Worm (Caenorhabditis elegans) whole organism, mixed stage, embryonic: ENCODE results near the gene C10C5.5.

ENCODE experiments used
- M03D4.4 ChIP-seq: sonication (generic microtip); optimal IDR thresholded peaks from 2 replicates; lab custom pipeline; 2017; ENCODE audit warnings: mild to moderate bottlenecking, missing genetic modification characterization, missing compliant biosample characterization
- bed-3 ChIP-seq: fragments of 200-800 bp; sonication (Bioruptor generic); optimal IDR thresholded peaks from 3 replicates; lab custom pipeline; 2018; ENCODE audit warnings: mild to moderate bottlenecking, missing genetic modification characterization, moderate library complexity, missing compliant biosample characterization
- blmp-1 ChIP-seq: fragments of 150-350 bp; optimal IDR thresholded peaks from 2 replicates; lab custom pipeline; 2014; ENCODE audit warnings: missing biosample characterization, missing genetic modification characterization
- ceh-39 ChIP-seq: fragments of 150-350 bp; optimal IDR thresholded peaks from 2 replicates; lab custom pipeline; 2014; ENCODE audit warnings: missing biosample characterization, missing genetic modification characterization
- ceh-83 ChIP-seq: fragments of 200-800 bp; sonication (Bioruptor generic); optimal IDR thresholded peaks from 2 replicates; lab custom pipeline; 2018; ENCODE audit warnings: mild to moderate bottlenecking, missing genetic modification characterization, missing compliant biosample characterization
- ces-1 ChIP-seq: fragments of 150-350 bp; optimal IDR thresholded peaks from 2 replicates; lab custom pipeline; 2014; ENCODE audit warnings: missing biosample characterization, missing genetic modification reagents, missing genetic modification characterization
- cnd-1 ChIP-seq: fragments of 200-800 bp; sonication (Bioruptor generic); optimal IDR thresholded peaks from 2 replicates; lab custom pipeline; 2018; ENCODE audit warnings: mild to moderate bottlenecking, missing genetic modification characterization, missing compliant biosample characterization
- elt-1 ChIP-seq: sonication (generic microtip); optimal IDR thresholded peaks from 2 replicates; lab custom pipeline; 2017; ENCODE audit warnings: missing genetic modification characterization, mild to moderate bottlenecking, missing compliant biosample characterization, antibody characterized with exemption, moderate library complexity, borderline replicate concordance; ENCODE audit not compliant: insufficient read depth
- elt-3 ChIP-seq: fragments of 150-350 bp; optimal IDR thresholded peaks from 2 replicates; lab custom pipeline; 2014; ENCODE audit warnings: missing biosample characterization, missing genetic modification characterization
- flh-1 ChIP-seq: fragments of 200-800 bp; sonication (Bioruptor generic); optimal IDR thresholded peaks from 2 replicates; lab custom pipeline; 2018; ENCODE audit warnings: mild to moderate bottlenecking, missing genetic modification characterization, moderate library complexity, missing compliant biosample characterization
- ham-2 ChIP-seq: fragments of 200-800 bp; sonication (Bioruptor generic); optimal IDR thresholded peaks from 2 replicates; lab custom pipeline; 2018; ENCODE audit warnings: mild to moderate bottlenecking, missing genetic modification characterization, missing compliant biosample characterization
- hlh-1 ChIP-seq: fragments of 150-350 bp; optimal IDR thresholded peaks from 2 replicates; lab custom pipeline; 2014; ENCODE audit warnings: missing biosample characterization, missing genetic modification reagents, missing genetic modification characterization
- lin-13 ChIP-seq: fragments of 150-350 bp; optimal IDR thresholded peaks from 2 replicates; lab custom pipeline; 2014; ENCODE audit warnings: missing biosample characterization, missing genetic modification characterization
- lin-32 ChIP-seq: fragments of 200-800 bp; sonication (Bioruptor generic); optimal IDR thresholded peaks from 2 replicates; lab custom pipeline; 2018; ENCODE audit warnings: mild to moderate bottlenecking, missing genetic modification characterization, missing compliant biosample characterization
- lsy-2 ChIP-seq: fragments of 150-350 bp; optimal IDR thresholded peaks from 2 replicates; lab custom pipeline; 2014; ENCODE audit warnings: missing biosample characterization, missing genetic modification characterization
- mab-5 ChIP-seq: fragments of 150-350 bp; optimal IDR thresholded peaks from 2 replicates; lab custom pipeline; 2014; ENCODE audit warnings: missing biosample characterization, missing genetic modification characterization
- mep-1 ChIP-seq: fragments of 150-350 bp; optimal IDR thresholded peaks from 2 replicates; lab custom pipeline; 2017; ENCODE audit warnings: missing biosample characterization, missing genetic modification reagents, missing genetic modification characterization, inconsistent platforms
- mls-2 ChIP-seq: sonication (generic microtip); optimal IDR thresholded peaks from 2 replicates; lab custom pipeline; 2016; ENCODE audit warnings: mild to moderate bottlenecking, missing genetic modification characterization, moderate library complexity, missing compliant biosample characterization
- nhr-12 ChIP-seq: fragments of 150-350 bp; optimal IDR thresholded peaks from 2 replicates; lab custom pipeline; 2014; ENCODE audit warnings: missing biosample characterization, missing genetic modification characterization
- nhr-2 ChIP-seq: fragments of 150-350 bp; optimal IDR thresholded peaks from 2 replicates; lab custom pipeline; 2014; ENCODE audit warnings: missing biosample characterization, missing genetic modification characterization
- nhr-28 ChIP-seq: fragments of 150-350 bp; optimal IDR thresholded peaks from 2 replicates; lab custom pipeline; 2014; ENCODE audit warnings: missing biosample characterization, missing genetic modification characterization
- nhr-76 ChIP-seq: sonication (generic microtip); optimal IDR thresholded peaks from 2 replicates; lab custom pipeline; 2017; ENCODE audit warnings: missing biosample characterization, missing genetic modification characterization
- pha-4 ChIP-seq: fragments of 150-350 bp; optimal IDR thresholded peaks from 2 replicates; lab custom pipeline; 2018; ENCODE audit warnings: missing biosample characterization, missing genetic modification reagents, missing genetic modification characterization
- snpc-4 ChIP-seq: fragments of 150-350 bp; optimal IDR thresholded peaks from 2 replicates; lab custom pipeline; 2014; ENCODE audit warnings: missing biosample characterization, missing genetic modification characterization
- sptf-1 ChIP-seq: sonication (generic microtip); optimal IDR thresholded peaks from 2 replicates; lab custom pipeline; 2017; ENCODE audit warnings: mild to moderate bottlenecking, missing genetic modification characterization, moderate library complexity, missing compliant biosample characterization
- tbx-8 ChIP-seq: fragments of 200-800 bp; sonication (Bioruptor generic); optimal IDR thresholded peaks from 2 replicates; lab custom pipeline; 2018; ENCODE audit warnings: mild to moderate bottlenecking, missing genetic modification characterization, moderate library complexity, missing compliant biosample characterization
- unc-120 ChIP-seq: sonication (generic microtip); optimal IDR thresholded peaks from 2 replicates; lab custom pipeline; 2017; ENCODE audit warnings: missing genetic modification characterization, missing compliant biosample characterization; ENCODE audit not compliant: poor library complexity, severe bottlenecking
- unc-39 ChIP-seq: fragments of 150-350 bp; optimal IDR thresholded peaks from 2 replicates; lab custom pipeline; 2014; ENCODE audit warnings: missing biosample characterization, missing genetic modification characterization
- unc-62 ChIP-seq: fragments of 150-350 bp; optimal IDR thresholded peaks from 2 replicates; lab custom pipeline; 2014; ENCODE audit warnings: missing biosample characterization, missing genetic modification reagents, missing genetic modification characterization
- zip-8 ChIP-seq: fragments of 150-350 bp; optimal IDR thresholded peaks from 2 replicates; lab custom pipeline; 2014; ENCODE audit warnings: missing biosample characterization, missing genetic modification characterization
- ztf-11 ChIP-seq: fragments of 150-350 bp; optimal IDR thresholded peaks from 2 replicates; lab custom pipeline; 2014; ENCODE audit warnings: missing biosample characterization, missing genetic modification characterization

C10C5.5 gene

ce11 chrIV:9423095-9423494 lies 41.9 kb downstream of the C10C5.5 start, which contains the start of gene srxa-2:
Gene srxa-2 (plus strand): TSS chrIV:9423395.
- TF ChIP-seq flh-1 (GFP tag; lab: Kevin White, UChicago) (no peak), zip-8 (tag; lab: Kevin White, UChicago) (no peak), blmp-1 (tag; lab: Kevin White, UChicago) (no peak), mab-5 (tag; lab: Kevin White, UChicago) (no peak), mls-2 (tag; lab: Kevin White, UChicago) (no peak), ztf-11 (no peak), elt-1 (tag; lab: Kevin White, UChicago) (no peak), ham-2 (GFP tag; lab: Kevin White, UChicago) (no peak), M03D4.4 (tag; lab: Kevin White, UChicago) (no peak), nhr-2 (tag; lab: Kevin White, UChicago) (no peak), unc-120 (tag; lab: Kevin White, UChicago) (no peak), lsy-2 (no peak), nhr-76 (no peak), ces-1 (GFP tag; lab: Kevin White, UChicago) (no peak), pha-4 (tag; lab: Kevin White, UChicago) (no peak), elt-3 (tag; lab: Kevin White, UChicago) (no peak), sptf-1 (no peak), ceh-83 (no peak), bed-3 (GFP tag; lab: Kevin White, UChicago) (no peak), cnd-1 (no peak)
- TF ChIP-seq, all 35 proteins: peak for 0

- TF ChIP-seq unc-62 (GFP tag; lab: Kevin White, UChicago) (no peak), hlh-1 (tag; lab: Kevin White, UChicago) (no peak), cnd-1 (no peak), nhr-2 (tag; lab: Kevin White, UChicago) (no peak), blmp-1 (tag; lab: Kevin White, UChicago) (no peak), flh-1 (GFP tag; lab: Kevin White, UChicago) (no peak), nhr-76 (no peak), mep-1 (tag; lab: Kevin White, UChicago) (no peak), zip-8 (tag; lab: Kevin White, UChicago) (no peak), unc-39 (no peak), lin-32 (GFP tag; lab: Kevin White, UChicago) (no peak), nhr-28 (tag; lab: Kevin White, UChicago) (no peak), ces-1 (GFP tag; lab: Kevin White, UChicago) (no peak), pha-4 (tag; lab: Kevin White, UChicago) (no peak)
These were observed 46.7 kb downstream of the C10C5.5 start, which contains the start of gene F59B8.1 for ce11 chrIV:9427959-9428358. Gene F59B8.1 (plus strand): TSS chrIV:9428259.

- TF ChIP-seq ceh-39 (no peak), nhr-76 (no peak), zip-8 (tag; lab: Kevin White, UChicago) (no peak), mep-1 (tag; lab: Kevin White, UChicago) (no peak), ztf-11 (no peak), ham-2 (GFP tag; lab: Kevin White, UChicago) (no peak), blmp-1 (tag; lab: Kevin White, UChicago) (no peak), tbx-8 (GFP tag; lab: Kevin White, UChicago) (no peak), ces-1 (GFP tag; lab: Kevin White, UChicago) (no peak), lin-13 (tag; lab: Kevin White, UChicago) (no peak), nhr-12 (no peak), nhr-28 (tag; lab: Kevin White, UChicago) (no peak), snpc-4 (tag; lab: Kevin White, UChicago) (no peak)
These were observed 51.1 kb downstream of the C10C5.5 start for ce11 chrIV:9432327-9432726.
